Fruit fly (Drosophila melanogaster) whole organism, wandering third instar larva: ENCODE data around the gene CG42504.

Source experiments
- CG32264 ChIP-seq: fragments of 200-800 bp; sonication (Bioruptor generic); optimal IDR thresholded peaks from 2 replicates; lab custom pipeline; 2016; ENCODE audit warnings: missing biosample characterization, missing genetic modification characterization
- CG9705 ChIP-seq: fragments of 200-800 bp; sonication (Bioruptor generic); optimal IDR thresholded peaks from 2 replicates; lab custom pipeline; 2018; ENCODE audit warnings: missing biosample characterization, mild to moderate bottlenecking, missing genetic modification characterization
- CrebA ChIP-seq: fragments of 200-800 bp; sonication (Bioruptor generic); optimal IDR thresholded peaks from 2 replicates; lab custom pipeline; 2016; ENCODE audit warnings: missing biosample characterization, mild to moderate bottlenecking, missing genetic modification characterization, borderline replicate concordance
- Dfd ChIP-seq: fragments of >200 bp; optimal IDR thresholded peaks from 2 replicates; lab custom pipeline; 2017; ENCODE audit warnings: missing biosample characterization, missing genetic modification characterization
- HLH106 ChIP-seq: fragments of 200-800 bp; optimal IDR thresholded peaks from 3 replicates; lab custom pipeline; 2019; ENCODE audit warnings: missing biosample characterization, mild to moderate bottlenecking, missing genetic modification characterization, moderate library complexity
- Hnf4 ChIP-seq: fragments of 200-800 bp; sonication (Bioruptor generic); optimal IDR thresholded peaks from 2 replicates; lab custom pipeline; 2016; ENCODE audit warnings: missing biosample characterization, mild to moderate bottlenecking, missing genetic modification characterization
- Jra ChIP-seq: sonication (Bioruptor generic); optimal IDR thresholded peaks from 2 replicates; lab custom pipeline; 2016; ENCODE audit warnings: missing biosample characterization, missing genetic modification characterization
- Mio ChIP-seq: sonication (Bioruptor generic); optimal IDR thresholded peaks from 2 replicates; lab custom pipeline; 2016; ENCODE audit warnings: missing biosample characterization, missing genetic modification characterization
- Myc ChIP-seq: fragments of >200 bp; optimal IDR thresholded peaks from 2 replicates; lab custom pipeline; 2017
- OdsH ChIP-seq: fragments of 200-800 bp; sonication (Bioruptor generic); optimal IDR thresholded peaks from 2 replicates; lab custom pipeline; 2016; ENCODE audit warnings: missing biosample characterization, mild to moderate bottlenecking, missing genetic modification characterization
- Rel ChIP-seq, 2 experiments: fragments of 200-800 bp; sonication (Bioruptor generic) in 1 of 2; optimal IDR thresholded peaks; 2 replicates in 1 of 2; 3 replicates in 1 of 2; lab custom pipeline; 2016 to 2019; ENCODE audit warnings: mild to moderate bottlenecking in 2 of 2, missing biosample characterization in 2 of 2, missing genetic modification characterization in 2 of 2, moderate library complexity in 1 of 2
- Vsx2 ChIP-seq: fragments of 200-300, 225-300 bp; sonication (Bioruptor generic); optimal IDR thresholded peaks from 2 replicates; lab custom pipeline; 2018; ENCODE audit warnings: missing biosample characterization, missing genetic modification characterization; ENCODE audit not compliant: partially characterized antibody
- br ChIP-seq: fragments of 200-800 bp; sonication (Bioruptor generic); optimal IDR thresholded peaks from 2 replicates; lab custom pipeline; 2016; ENCODE audit warnings: missing biosample characterization, missing genetic modification characterization
- dl ChIP-seq, 2 experiments: fragments of 175-275, 200-275 bp in 1 of 2; fragments of 200-275 bp in 1 of 2; sonication (Bioruptor generic); optimal IDR thresholded peaks; lab custom pipeline; 2018; ENCODE audit warnings: mild to moderate bottlenecking in 2 of 2, missing biosample characterization in 2 of 2, missing genetic modification characterization in 2 of 2, moderate library complexity in 2 of 2; ENCODE audit not compliant: partially characterized antibody in 2 of 2, insufficient read depth in 1 of 2
- dsf ChIP-seq: sonication (Bioruptor generic); optimal IDR thresholded peaks from 2 replicates; lab custom pipeline; 2016; ENCODE audit warnings: missing biosample characterization, missing genetic modification characterization, borderline replicate concordance
- ey ChIP-seq: fragments of 200-800 bp; sonication (Bioruptor generic); optimal IDR thresholded peaks from 2 replicates; lab custom pipeline; 2016; ENCODE audit warnings: missing biosample characterization, missing genetic modification characterization
- fru ChIP-seq: fragments of 200-800 bp; sonication (Bioruptor generic); optimal IDR thresholded peaks from 3 replicates; lab custom pipeline; 2016; ENCODE audit warnings: missing biosample characterization, mild to moderate bottlenecking, missing genetic modification characterization
- jim ChIP-seq: fragments of 175-275, 200-325 bp; sonication (Bioruptor generic); optimal IDR thresholded peaks from 2 replicates; lab custom pipeline; 2016; ENCODE audit warnings: missing biosample characterization, mild to moderate bottlenecking, missing genetic modification characterization
- lola ChIP-seq: fragments of >200 bp; optimal IDR thresholded peaks from 2 replicates; lab custom pipeline; 2017; ENCODE audit warnings: missing biosample characterization, missing genetic modification characterization
- pan ChIP-seq: fragments of >200 bp; optimal IDR thresholded peaks from 2 replicates; lab custom pipeline; 2017
- rgr ChIP-seq: fragments of 200-800 bp; sonication (Bioruptor generic); optimal IDR thresholded peaks from 3 replicates; lab custom pipeline; 2016; ENCODE audit warnings: missing biosample characterization, mild to moderate bottlenecking, missing genetic modification characterization
- sage ChIP-seq: fragments of 200-800 bp; sonication (Bioruptor generic); optimal IDR thresholded peaks from 2 replicates; lab custom pipeline; 2016; ENCODE audit warnings: missing biosample characterization, mild to moderate bottlenecking, missing genetic modification characterization
- sv ChIP-seq: fragments of 200-800 bp; sonication (Bioruptor generic); optimal IDR thresholded peaks from 3 replicates; lab custom pipeline; 2016; ENCODE audit warnings: missing biosample characterization, missing genetic modification characterization
- usp ChIP-seq: fragments of >200 bp; optimal IDR thresholded peaks from 2 replicates; lab custom pipeline; 2017; ENCODE audit warnings: missing biosample characterization, missing genetic modification characterization
- woc ChIP-seq: sonication (Bioruptor generic); optimal IDR thresholded peaks from 2 replicates; lab custom pipeline; 2016; ENCODE audit warnings: missing biosample characterization, mild to moderate bottlenecking, missing genetic modification characterization

The CG42504 gene

DNA sequence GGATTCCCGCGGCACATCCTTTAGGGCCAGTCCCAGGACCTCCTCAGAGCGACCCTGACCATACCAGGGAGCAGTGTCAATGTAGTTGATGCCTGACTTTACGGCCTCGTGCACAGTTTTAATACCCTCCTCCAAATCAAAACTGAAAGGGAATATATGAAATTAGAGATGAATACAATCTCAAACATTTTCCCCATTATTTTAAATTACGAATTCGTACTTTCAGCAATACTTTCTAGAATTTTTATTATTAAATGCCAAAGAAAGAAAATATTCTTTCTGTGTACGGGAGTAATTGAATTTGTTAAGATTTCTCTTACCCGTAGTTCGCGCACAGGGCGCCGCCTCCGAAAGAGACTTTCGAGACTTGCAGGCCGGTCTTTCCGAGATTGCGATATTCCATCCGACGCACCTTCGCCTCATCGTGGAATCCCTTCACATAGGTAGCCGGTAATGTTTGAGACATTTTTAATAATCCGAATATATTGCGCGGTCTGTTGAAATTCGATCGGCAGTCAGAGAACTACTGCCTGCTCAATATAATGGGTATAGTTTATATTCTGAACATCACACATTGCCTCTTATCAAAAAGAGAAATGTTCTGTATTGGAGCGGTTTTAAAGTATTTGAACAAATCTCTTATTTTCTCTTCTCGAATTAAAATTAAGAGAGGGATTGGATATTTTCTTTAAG is 51.5 kb downstream of the CG42504 start, which contains the start of gene CG18547 (continued):
- no peak for TF ChIP-seq CG32264 (GFP tag; lab: Kevin White, UChicago)
- no peak for TF ChIP-seq Rel (GFP tag; optimal IDR thresholded peaks at IDR 0.05; lab: Kevin White, UChicago)
- no peak for TF ChIP-seq Rel (tag; optimal IDR thresholded peaks at IDR 0.05; lab: Kevin White, UChicago)
- no peak for TF ChIP-seq sv (GFP tag; lab: Kevin White, UChicago)
- TF ChIP-seq CrebA, result no peak
- TF ChIP-seq Vsx2 (GFP tag; lab: Kevin White, UChicago), result no peak
- peak; percentile 56 for TF ChIP-seq HLH106 (tag; lab: Kevin White, UChicago)
- TF ChIP-seq OdsH (GFP tag; lab: Kevin White, UChicago), result peak; percentile 56
- no peak for TF ChIP-seq lola (GFP tag; lab: Kevin White, UChicago)
- TF ChIP-seq Dfd (GFP tag; lab: Kevin White, UChicago), result no peak
- TF ChIP-seq pan (lab: Kevin White, UChicago), result no peak
- TF ChIP-seq Jra (GFP tag; lab: Kevin White, UChicago), result no peak
- no peak for TF ChIP-seq sage (GFP tag; lab: Kevin White, UChicago)
- TF ChIP-seq Hnf4 (GFP tag; lab: Kevin White, UChicago), result peak; percentile 31
- no peak for TF ChIP-seq Myc (lab: Kevin White, UChicago)
- peak; percentile 66 for TF ChIP-seq fru (GFP tag; lab: Kevin White, UChicago)
- no peak for TF ChIP-seq dsf (GFP tag; lab: Kevin White, UChicago)

DNA sequence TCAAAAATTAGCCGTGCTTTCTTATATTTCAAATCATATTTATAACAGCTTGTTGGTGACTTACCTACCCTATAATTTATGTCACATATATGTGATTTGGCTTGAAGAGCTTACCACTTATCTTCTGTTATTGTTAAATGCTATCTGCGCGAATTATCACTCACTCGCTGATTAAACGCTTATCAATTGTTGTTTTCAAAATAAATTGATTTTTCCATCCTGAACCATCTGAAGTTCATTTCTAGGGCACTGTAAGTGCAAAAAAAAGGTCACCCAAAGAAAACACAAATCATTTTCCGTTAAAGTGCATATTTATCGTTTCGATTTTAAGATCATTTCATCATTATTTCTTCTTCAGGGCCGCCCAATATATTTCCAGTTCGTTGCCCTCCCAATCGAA is 53.3 kb downstream of the CG42504 start:
- TF ChIP-seq ey (GFP tag; lab: Kevin White, UChicago) (no peak), br (no peak), Myc (lab: Kevin White, UChicago) (no peak), CrebA (no peak), jim (GFP tag; lab: Kevin White, UChicago) (no peak), rgr (GFP tag; lab: Kevin White, UChicago) (no peak), dl (GFP tag; optimal IDR thresholded peaks at IDR 0.05; lab: Kevin White, UChicago; ENCODE audit: insufficient read depth in 1 of 2, partially characterized antibody in 2 of 2) (no peak), sv (GFP tag; lab: Kevin White, UChicago) (no peak), Mio (GFP tag; lab: Kevin White, UChicago) (no peak), fru (GFP tag; lab: Kevin White, UChicago) (no peak), usp (GFP tag; lab: Kevin White, UChicago) (no peak), pan (lab: Kevin White, UChicago) (no peak), CG32264 (GFP tag; lab: Kevin White, UChicago) (no peak), dsf (GFP tag; lab: Kevin White, UChicago) (no peak), sage (GFP tag; lab: Kevin White, UChicago) (no peak), CG9705 (GFP tag; lab: Kevin White, UChicago) (no peak), woc (GFP tag; lab: Kevin White, UChicago) (no peak)
